Worm (Caenorhabditis elegans): ENCODE results near the gene C18H9.6.

- no peak for TF ChIP-seq hpl-2 (GFP tag; optimal IDR thresholded peaks at IDR 0.05)
- no peak for TF ChIP-seq unc-30 (tag; optimal IDR thresholded peaks at IDR 0.05)
- TF ChIP-seq ama-1 (optimal IDR thresholded peaks at IDR 0.05): no peak
- TF ChIP-seq ces-1 (GFP tag; optimal IDR thresholded peaks at IDR 0.05): no peak
- no peak for TF ChIP-seq ceh-82 (tag; optimal IDR thresholded peaks at IDR 0.05)
- TF ChIP-seq ceh-88 (GFP tag; IDR thresholded peaks at IDR 0.05): no peak
- no peak for TF ChIP-seq unc-62 (GFP tag; optimal IDR thresholded peaks at IDR 0.05)
- TF ChIP-seq lin-39 (tag; optimal IDR thresholded peaks at IDR 0.05): no peak
- TF ChIP-seq nhr-11 (tag; optimal IDR thresholded peaks at IDR 0.05): no peak
- TF ChIP-seq ztf-4 (tag; optimal IDR thresholded peaks at IDR 0.05): no peak
- no peak for TF ChIP-seq egl-13 (tag; optimal IDR thresholded peaks at IDR 0.05)
- peak; percentile 86 for TF ChIP-seq blmp-1 (tag; optimal IDR thresholded peaks at IDR 0.05)
- TF ChIP-seq dpl-1 (GFP tag; optimal IDR thresholded peaks at IDR 0.05): no peak
Observed at ce11 chrII:6715853-6716252, 14.4 kb upstream of the C18H9.6 start.

Data from whole organism, L1 larva.